Fruit fly (Drosophila melanogaster): ENCODE data around the gene Targ1.

Gene Targ1

dm6 chr3L:21219160-21219559 is 16.5 kb upstream of the Targ1 start:
- no peak for TF ChIP-seq CG17801 (GFP tag; optimal IDR thresholded peaks at IDR 0.05; ENCODE audit: partially characterized antibody)

- TF ChIP-seq CG17801 (GFP tag; optimal IDR thresholded peaks at IDR 0.05; ENCODE audit: partially characterized antibody), result no peak
Measured at dm6 chr3L:21216697-21217291, 14.1 kb upstream of the Targ1 start, which contains the start of the genes Trmt112 and Ilk. Gene Trmt112 (minus strand): TSS chr3L:21216839. Gene Ilk (plus strand): TSS chr3L:21216901.

dm6 chr3L:21209921-21210532 is 7.3 kb upstream of the Targ1 start, which contains the start of the genes CG10510 and CG10508:
Gene CG10510 (minus strand): TSS chr3L:21210084.
Gene CG10508 (plus strand): TSS chr3L:21210215.
- TF ChIP-seq CG17801 (GFP tag; optimal IDR thresholded peaks at IDR 0.05; ENCODE audit: partially characterized antibody), result no peak

- no peak for TF ChIP-seq CG17801 (GFP tag; optimal IDR thresholded peaks at IDR 0.05; ENCODE audit: partially characterized antibody)
Measured at dm6 chr3L:21206486-21206885, 3.8 kb upstream of the Targ1 start.

- TF ChIP-seq CG17801 (GFP tag; optimal IDR thresholded peaks at IDR 0.05; ENCODE audit: partially characterized antibody), result no peak
Measured at dm6 chr3L:21205496-21205824, 2.8 kb upstream of the Targ1 start.

- TF ChIP-seq CG17801 (GFP tag; optimal IDR thresholded peaks at IDR 0.05; ENCODE audit: partially characterized antibody), result no peak
Measured at dm6 chr3L:21204581-21205495, 2.2 kb upstream of the Targ1 start.

- no peak for TF ChIP-seq CG17801 (GFP tag; optimal IDR thresholded peaks at IDR 0.05; ENCODE audit: partially characterized antibody)
Measured at dm6 chr3L:21202029-21202776, 479 bp downstream of the Targ1 start.

- no peak for TF ChIP-seq CG17801 (GFP tag; optimal IDR thresholded peaks at IDR 0.05; ENCODE audit: partially characterized antibody)
Measured at dm6 chr3L:21201246-21201896, 1.3 kb downstream of the Targ1 start.

dm6 chr3L:21200587-21200986 is 2.1 kb downstream of the Targ1 start:
- TF ChIP-seq CG17801 (GFP tag; optimal IDR thresholded peaks at IDR 0.05; ENCODE audit: partially characterized antibody), result peak; percentile 29

dm6 chr3L:21196563-21196962 is 6.1 kb downstream of the Targ1 start, which contains the start of the genes Targ3 and park:
Gene Targ3 (plus strand): TSS chr3L:21196831.
Gene park (minus strand): TSS chr3L:21196853.
- TF ChIP-seq CG17801 (GFP tag; optimal IDR thresholded peaks at IDR 0.05; ENCODE audit: partially characterized antibody), result peak; percentile 16

dm6 chr3L:21194392-21194925 is 8.2 kb downstream of the Targ1 start:
- TF ChIP-seq CG17801 (GFP tag; optimal IDR thresholded peaks at IDR 0.05; ENCODE audit: partially characterized antibody), result no peak

- no peak for TF ChIP-seq CG17801 (GFP tag; optimal IDR thresholded peaks at IDR 0.05; ENCODE audit: partially characterized antibody)
Measured at dm6 chr3L:21193170-21193569, 9.5 kb downstream of the Targ1 start, which contains the start of gene CG42337. Gene CG42337 (minus strand): TSS chr3L:21193363.

- TF ChIP-seq CG17801 (GFP tag; optimal IDR thresholded peaks at IDR 0.05; ENCODE audit: partially characterized antibody), result no peak
Measured at dm6 chr3L:21192024-21192423, 10.7 kb downstream of the Targ1 start.

- no peak for TF ChIP-seq CG17801 (GFP tag; optimal IDR thresholded peaks at IDR 0.05; ENCODE audit: partially characterized antibody)
Measured at dm6 chr3L:21186487-21186886, 16.2 kb downstream of the Targ1 start.
